Worm (Caenorhabditis elegans) whole organism, L1 larva: ENCODE results near the gene ZK637.15.

Experiments
- ama-1 ChIP-seq: fragments of 150-350 bp; optimal IDR thresholded peaks from 2 replicates; lab custom pipeline; 2014
- ceh-63 ChIP-seq: fragments of 200-800 bp; sonication (Bioruptor generic); optimal IDR thresholded peaks from 2 replicates; lab custom pipeline; 2018; ENCODE audit warnings: mild to moderate bottlenecking, missing genetic modification characterization, missing compliant biosample characterization
- egl-27 ChIP-seq, 2 experiments: fragments of 150-350 bp in 1 of 2; sonication (generic microtip); optimal IDR thresholded peaks; 3 replicates each; lab custom pipeline; 2017 to 2018; ENCODE audit warnings: missing biosample characterization in 2 of 2, missing genetic modification characterization in 2 of 2, missing genetic modification reagents in 2 of 2
- lin-13 ChIP-seq: fragments of 150-350 bp; optimal IDR thresholded peaks from 2 replicates; lab custom pipeline; 2014; ENCODE audit warnings: missing biosample characterization, missing genetic modification reagents, missing genetic modification characterization
- lin-39 ChIP-seq: fragments of 150-350 bp; optimal IDR thresholded peaks from 2 replicates; lab custom pipeline; 2014; ENCODE audit warnings: missing biosample characterization, missing genetic modification reagents, missing genetic modification characterization
- mdl-1 ChIP-seq, 2 experiments: fragments of 150-350 bp; optimal IDR thresholded peaks; 2 replicates each; lab custom pipeline; 2014 to 2017; ENCODE audit warnings: missing biosample characterization in 2 of 2, missing genetic modification characterization in 2 of 2, inconsistent platforms in 1 of 2
- nhr-11 ChIP-seq: fragments of 150-350 bp; optimal IDR thresholded peaks from 2 replicates; lab custom pipeline; 2014; ENCODE audit warnings: missing biosample characterization, missing genetic modification characterization
- nhr-90 ChIP-seq: sonication (generic microtip); optimal IDR thresholded peaks from 2 replicates; lab custom pipeline; 2016; ENCODE audit warnings: mild to moderate bottlenecking, missing genetic modification characterization, missing compliant biosample characterization; ENCODE audit not compliant: poor library complexity
- skn-1 ChIP-seq: fragments of 150-350 bp; optimal IDR thresholded peaks from 2 replicates; lab custom pipeline; 2014; ENCODE audit warnings: missing biosample characterization, missing genetic modification characterization
- sox-4 ChIP-seq: sonication (generic microtip); optimal IDR thresholded peaks from 2 replicates; lab custom pipeline; 2016; ENCODE audit warnings: missing genetic modification characterization, missing compliant biosample characterization
- tbx-2 ChIP-seq: sonication (generic microtip); optimal IDR thresholded peaks from 2 replicates; lab custom pipeline; 2016; ENCODE audit warnings: missing genetic modification characterization, missing compliant biosample characterization
- zag-1 ChIP-seq: fragments of 150-350 bp; optimal IDR thresholded peaks from 2 replicates; lab custom pipeline; 2014; ENCODE audit warnings: missing biosample characterization, missing genetic modification characterization
- ztf-11 ChIP-seq, 2 experiments: sonication (generic microtip); optimal IDR thresholded peaks; 2 replicates each; lab custom pipeline; 2016 to 2017; ENCODE audit warnings: missing genetic modification characterization in 2 of 2, missing biosample characterization in 1 of 2, missing compliant biosample characterization in 1 of 2

- TF ChIP-seq egl-27 (tag; optimal IDR thresholded peaks at IDR 0.05; lab: Kevin White, UChicago) (no peak), sox-4 (no peak), nhr-11 (tag; lab: Kevin White, UChicago) (no peak), lin-39 (tag; lab: Kevin White, UChicago) (no peak), zag-1 (no peak), nhr-90 (no peak), skn-1 (tag; lab: Kevin White, UChicago) (no peak), ama-1 (lab: Kevin White, UChicago) (no peak), mdl-1 (tag; optimal IDR thresholded peaks at IDR 0.05; lab: Kevin White, UChicago) (no peak), ztf-11 (tag; optimal IDR thresholded peaks at IDR 0.05; lab: Kevin White, UChicago) (no peak), tbx-2 (no peak), lin-13 (GFP tag; lab: Kevin White, UChicago) (no peak), ceh-63 (GFP tag; lab: Kevin White, UChicago) (no peak)
Measured at ce11 chrIII:8962475-8962874, 42.6 kb downstream of the ZK637.15 start.
